Fruit fly (Drosophila melanogaster) Kc167 (cell line): ENCODE measurements around the gene Ddr.

Experiments used
- psq ChIP-seq: fragments of >200 bp; optimal IDR thresholded peaks from 2 replicates; lab custom pipeline; 2017; ENCODE audit warnings: missing external identifiers
- ttk ChIP-seq: sonication (Bioruptor generic); optimal IDR thresholded peaks from 2 replicates; lab custom pipeline; 2017; ENCODE audit warnings: missing external identifiers

DNA sequence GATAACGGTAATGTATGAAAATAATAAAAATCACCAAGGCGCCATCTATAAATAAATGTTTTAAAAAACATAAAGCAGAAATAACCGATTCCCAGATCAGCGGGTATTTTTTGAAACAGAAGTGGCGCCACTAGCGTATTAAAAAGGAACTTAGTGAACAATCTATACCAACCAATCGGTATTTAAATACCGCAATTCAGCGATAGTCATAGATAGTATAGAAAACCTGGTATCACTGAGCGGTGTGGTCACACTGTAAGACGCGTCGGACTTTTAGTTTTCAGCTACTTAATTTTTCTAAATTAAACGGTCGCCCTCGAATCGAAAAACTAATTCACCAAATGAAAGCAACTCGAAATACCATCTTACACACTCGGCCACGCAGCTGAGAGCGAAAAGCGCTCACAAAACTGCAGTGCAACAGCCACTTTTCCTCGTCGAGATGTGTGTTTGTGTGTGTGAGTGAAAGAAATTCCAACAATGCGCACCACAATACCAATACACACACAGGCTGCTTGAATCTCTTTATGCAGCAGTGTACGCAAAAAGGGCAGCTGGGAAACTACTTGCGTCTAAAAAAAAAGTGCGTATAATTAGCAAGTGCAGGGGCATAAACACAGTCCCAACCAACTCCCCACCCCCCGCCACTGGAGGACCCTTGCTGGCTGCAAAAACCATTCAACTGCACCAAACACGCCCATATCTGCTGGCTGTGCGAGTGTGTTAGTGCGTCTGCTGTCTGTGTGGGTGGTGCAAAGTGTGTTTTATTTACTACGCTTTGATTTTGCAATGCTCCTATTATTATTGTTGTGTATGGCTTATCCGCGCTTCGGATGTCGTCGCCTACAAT lies 70.8 kb downstream of the Ddr start, which contains the start of gene PDZ-GEF:
- TF ChIP-seq ttk (lab: Kevin White, UChicago) (no peak), psq (no peak)
